Worm (Caenorhabditis elegans): ENCODE results near the gene F09E10.6.
A peak's percentile ranks its signal among the peaks of the same experiment; 100 is the strongest.

Gene F09E10.6

DNA sequence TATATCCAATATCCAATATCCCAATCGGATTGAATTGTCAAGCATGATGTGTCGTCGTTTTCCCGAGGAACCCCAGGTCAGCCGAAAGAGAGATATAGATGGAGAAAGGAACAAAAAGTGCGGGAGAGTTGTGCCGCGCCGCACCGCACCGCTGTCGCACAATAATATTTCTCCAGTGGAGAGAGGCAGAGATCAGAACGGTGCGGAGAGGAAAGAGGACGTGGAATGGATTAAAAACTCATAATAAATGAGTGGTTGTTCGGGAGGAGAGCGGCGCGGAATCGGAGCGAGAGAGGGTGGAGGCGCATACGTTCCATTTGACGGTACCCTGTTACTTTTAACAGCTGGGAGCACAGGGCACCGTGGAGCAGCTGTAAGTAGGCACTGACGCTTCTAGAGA lies 20.0 kb upstream of the F09E10.6 start:
- peak; percentile 2 for TF ChIP-seq ceh-18 (tag; optimal IDR thresholded peaks at IDR 0.05)
- TF ChIP-seq madf-2 (tag; optimal IDR thresholded peaks at IDR 0.05): no peak
- no peak for TF ChIP-seq rnt-1 (tag; optimal IDR thresholded peaks at IDR 0.05)
- no peak for TF ChIP-seq ceh-14 (tag; optimal IDR thresholded peaks at IDR 0.05)
- peak; percentile 37 for TF ChIP-seq pha-2 (tag; optimal IDR thresholded peaks at IDR 0.05)
- no peak for TF ChIP-seq hlh-15 (tag; optimal IDR thresholded peaks at IDR 0.05)
- no peak for TF ChIP-seq dve-1 (tag; optimal IDR thresholded peaks at IDR 0.05)
- TF ChIP-seq ref-2 (tag; optimal IDR thresholded peaks at IDR 0.05): no peak
- no peak for TF ChIP-seq tbx-2 (tag; optimal IDR thresholded peaks at IDR 0.05)
- TF ChIP-seq ceh-6 (GFP tag; optimal IDR thresholded peaks at IDR 0.05): no peak
- peak; percentile 48 for TF ChIP-seq hlh-6 (tag; optimal IDR thresholded peaks at IDR 0.05)
- no peak for TF ChIP-seq sox-2 (GFP tag; IDR thresholded peaks at IDR 0.05)
- no peak for TF ChIP-seq ceh-31 (tag; optimal IDR thresholded peaks at IDR 0.05)
- TF ChIP-seq nhr-11 (tag; optimal IDR thresholded peaks at IDR 0.05): no peak
- TF ChIP-seq sdc-2 (tag; optimal IDR thresholded peaks at IDR 0.05): peak; percentile 45
- no peak for TF ChIP-seq elt-4 (tag; optimal IDR thresholded peaks at IDR 0.05)
- TF ChIP-seq sox-4 (tag; optimal IDR thresholded peaks at IDR 0.05): no peak

DNA sequence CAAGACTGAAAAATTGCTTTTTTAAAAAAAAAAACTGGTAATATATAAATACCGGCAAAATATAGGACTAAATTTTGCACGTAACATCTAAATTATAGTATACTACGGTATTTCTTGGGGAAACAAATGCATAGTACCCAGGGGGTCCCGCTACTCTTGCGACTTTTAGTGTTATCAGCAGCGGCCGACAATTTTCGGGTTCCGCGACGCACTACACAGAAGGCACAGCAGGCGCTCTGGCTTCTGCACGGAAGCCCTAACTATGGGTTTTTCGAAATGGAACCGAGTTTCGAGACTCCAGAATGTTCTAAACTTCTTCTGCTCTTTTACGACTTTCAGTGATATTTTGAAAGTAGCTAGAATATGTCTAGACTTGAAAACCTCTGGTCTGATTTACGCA lies 19.1 kb upstream of the F09E10.6 start:
- no peak for TF ChIP-seq pag-3 (tag; optimal IDR thresholded peaks at IDR 0.05; ENCODE audit: borderline replicate concordance)
- no peak for TF ChIP-seq Y22D7AL.16 (tag; optimal IDR thresholded peaks at IDR 0.05)
- no peak for TF ChIP-seq lim-6 (tag; optimal IDR thresholded peaks at IDR 0.05)
- no peak for TF ChIP-seq K02D7.2 (tag; optimal IDR thresholded peaks at IDR 0.05)
- no peak for TF ChIP-seq dve-1 (tag; optimal IDR thresholded peaks at IDR 0.05)
- TF ChIP-seq nfya-1 (tag; optimal IDR thresholded peaks at IDR 0.05): no peak
- TF ChIP-seq pha-4 (tag; optimal IDR thresholded peaks at IDR 0.05): no peak
- no peak for TF ChIP-seq mec-3 (tag; optimal IDR thresholded peaks at IDR 0.05; ENCODE audit: borderline replicate concordance)
- no peak for TF ChIP-seq K09A11.1 (tag; optimal IDR thresholded peaks at IDR 0.05; ENCODE audit: insufficient read depth)
- TF ChIP-seq madf-2 (tag; optimal IDR thresholded peaks at IDR 0.05): no peak
- no peak for TF ChIP-seq ceh-2 (tag; optimal IDR thresholded peaks at IDR 0.05)
- TF ChIP-seq syd-9 (tag; optimal IDR thresholded peaks at IDR 0.05): no peak
- no peak for TF ChIP-seq pqm-1 (tag; optimal IDR thresholded peaks at IDR 0.05)
- no peak for TF ChIP-seq lin-11 (tag; optimal IDR thresholded peaks at IDR 0.05)

DNA sequence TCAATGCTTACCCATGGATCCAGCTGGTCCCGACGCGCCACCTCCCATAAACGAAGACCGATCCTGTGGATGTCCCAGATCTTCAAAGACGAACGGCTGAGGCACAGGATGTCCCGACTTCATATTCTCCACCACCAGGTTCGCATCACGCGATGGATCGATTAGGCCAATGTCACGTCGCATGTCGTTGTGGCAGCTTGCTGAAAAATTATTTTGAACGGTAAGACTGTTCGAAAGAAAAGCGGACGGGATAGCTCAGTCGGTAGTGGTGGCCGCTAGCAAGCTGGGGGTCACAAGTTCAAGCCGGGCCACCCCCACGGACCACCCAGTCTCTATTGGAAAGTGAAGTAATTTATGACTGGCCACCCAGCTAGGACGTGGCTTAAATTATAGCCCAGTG lies 15.7 kb upstream of the F09E10.6 start:
- no peak for TF ChIP-seq elt-2 (tag; optimal IDR thresholded peaks at IDR 0.05)
- TF ChIP-seq odd-2 (tag; optimal IDR thresholded peaks at IDR 0.05): no peak
- no peak for TF ChIP-seq ceh-2 (tag; optimal IDR thresholded peaks at IDR 0.05)
- TF ChIP-seq ceh-45 (GFP tag; IDR thresholded peaks at IDR 0.05): no peak
- TF ChIP-seq pat-9 (tag; optimal IDR thresholded peaks at IDR 0.05): no peak
- no peak for TF ChIP-seq nfya-1 (tag; optimal IDR thresholded peaks at IDR 0.05)
- TF ChIP-seq hlh-15 (tag; optimal IDR thresholded peaks at IDR 0.05): no peak
- no peak for TF ChIP-seq eyg-1 (tag; optimal IDR thresholded peaks at IDR 0.05)
- no peak for TF ChIP-seq dmd-4 (tag; optimal IDR thresholded peaks at IDR 0.05; ENCODE audit: borderline replicate concordance)
- TF ChIP-seq sox-2 (GFP tag; IDR thresholded peaks at IDR 0.05): no peak
- no peak for TF ChIP-seq pha-4 (tag; optimal IDR thresholded peaks at IDR 0.05)
- TF ChIP-seq ceh-24 (tag; optimal IDR thresholded peaks at IDR 0.05): no peak
- TF ChIP-seq nhr-232 (tag; optimal IDR thresholded peaks at IDR 0.05): no peak
- TF ChIP-seq dve-1 (tag; optimal IDR thresholded peaks at IDR 0.05): no peak

DNA sequence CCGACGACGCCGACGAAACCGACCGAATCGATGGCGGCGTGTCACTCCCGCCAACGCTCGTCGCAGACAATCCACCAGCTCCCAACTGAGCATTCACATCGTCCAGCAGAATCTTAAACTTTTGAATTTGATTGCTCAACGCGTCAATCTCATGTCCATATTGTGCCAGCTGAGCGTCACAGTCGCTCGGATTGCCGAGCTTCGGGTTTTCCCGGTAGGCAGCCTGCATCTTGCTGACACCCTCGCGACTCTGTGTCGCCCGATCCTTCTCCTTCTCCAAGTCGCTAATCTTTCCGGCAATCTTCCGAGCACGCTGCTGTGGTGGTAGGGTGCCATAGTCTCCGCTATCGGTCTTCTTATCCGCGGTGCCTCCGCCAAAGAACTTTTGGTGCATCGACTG lies 14.8 kb upstream of the F09E10.6 start:
- TF ChIP-seq pha-2 (tag; optimal IDR thresholded peaks at IDR 0.05) (no peak), pag-3 (tag; optimal IDR thresholded peaks at IDR 0.05; ENCODE audit: borderline replicate concordance) (no peak), ceh-14 (tag; optimal IDR thresholded peaks at IDR 0.05) (no peak), fkh-6 (tag; optimal IDR thresholded peaks at IDR 0.05) (no peak), sdc-2 (tag; optimal IDR thresholded peaks at IDR 0.05) (peak; percentile 7)
